Fruit fly (Drosophila melanogaster) whole organism, embryonic: Measurements from ENCODE around the gene CG3919.

Experiments used
- Abd-B ChIP-seq: fragments of 200-800 bp; sonication (Bioruptor generic); optimal IDR thresholded peaks from 2 replicates; lab custom pipeline; 2018; ENCODE audit warnings: missing biosample characterization, mild to moderate bottlenecking, missing genetic modification characterization, moderate library complexity
- CG10979 ChIP-seq: fragments of 200-800 bp; sonication (Bioruptor generic); optimal IDR thresholded peaks from 2 replicates; lab custom pipeline; 2018; ENCODE audit warnings: missing biosample characterization, mild to moderate bottlenecking, missing genetic modification characterization, moderate library complexity
- CG11247 ChIP-seq: fragments of 200-800 bp; sonication (Bioruptor generic); IDR thresholded peaks from 2 replicates; pipeline ENCODE4 v1.3.6; 2022; ENCODE audit warnings: missing biosample characterization, missing genetic modification characterization
- CG11695 ChIP-seq: fragments of 200-800 bp; sonication (Bioruptor generic); IDR thresholded peaks from 3 replicates; pipeline ENCODE4 v1.3.6; 2022; ENCODE audit warnings: missing biosample characterization, missing genetic modification characterization
- CG12219 ChIP-seq: fragments of 200-800 bp; sonication (Bioruptor generic); optimal IDR thresholded peaks from 3 replicates; lab custom pipeline; 2018; ENCODE audit warnings: missing biosample characterization, mild to moderate bottlenecking, missing genetic modification characterization
- CG12659 ChIP-seq: fragments of 200-800 bp; sonication (Bioruptor generic); optimal IDR thresholded peaks from 3 replicates; lab custom pipeline; 2017; ENCODE audit warnings: mild to moderate bottlenecking, missing biosample characterization, missing genetic modification reagents, missing genetic modification characterization
- CG12769 ChIP-seq: fragments of 200-800 bp; sonication (Bioruptor generic); optimal IDR thresholded peaks from 2 replicates; lab custom pipeline; 2019; ENCODE audit warnings: missing biosample characterization, mild to moderate bottlenecking, missing genetic modification characterization, moderate library complexity
- CG15601 ChIP-seq: fragments of 200-800 bp; sonication (Bioruptor generic); optimal IDR thresholded peaks from 3 replicates; lab custom pipeline; 2019; ENCODE audit warnings: missing biosample characterization, mild to moderate bottlenecking, missing genetic modification characterization, moderate library complexity
- CG16863 ChIP-seq: fragments of 200-800 bp; sonication (Bioruptor generic); optimal IDR thresholded peaks from 3 replicates; lab custom pipeline; 2016; ENCODE audit warnings: missing biosample characterization, missing genetic modification characterization
- CG18011 ChIP-seq: fragments of 200-800 bp; sonication (Bioruptor generic); optimal IDR thresholded peaks from 2 replicates; lab custom pipeline; 2017; ENCODE audit warnings: missing biosample characterization, missing genetic modification characterization, mild to moderate bottlenecking, moderate library complexity, missing genotype
- CG18262 ChIP-seq: fragments of 200-800 bp; optimal IDR thresholded peaks from 3 replicates; lab custom pipeline; 2019; ENCODE audit warnings: missing biosample characterization, mild to moderate bottlenecking, missing genetic modification characterization, moderate library complexity
- CG18619 ChIP-seq: fragments of 200-800 bp; sonication (Bioruptor generic); optimal IDR thresholded peaks from 3 replicates; lab custom pipeline; 2017; ENCODE audit warnings: missing biosample characterization, mild to moderate bottlenecking, missing genetic modification characterization
- CG31441 ChIP-seq: fragments of 200-800 bp; sonication (Bioruptor generic); IDR thresholded peaks from 2 replicates; pipeline ENCODE4 v1.3.6; 2022; ENCODE audit warnings: missing biosample characterization, missing genetic modification characterization
- CG32767 ChIP-seq: fragments of 200-800 bp; sonication (Bioruptor generic); IDR thresholded peaks from 2 replicates; pipeline ENCODE4 v1.3.6; 2022; ENCODE audit warnings: missing biosample characterization, missing genetic modification characterization
- CG4360 ChIP-seq: fragments of 200-800 bp; sonication (Bioruptor generic); IDR thresholded peaks from 2 replicates; pipeline ENCODE4 v1.3.6; 2022; ENCODE audit warnings: missing biosample characterization, missing genetic modification characterization
- CG6175 ChIP-seq: fragments of 200-800 bp; sonication (Bioruptor generic); IDR thresholded peaks from 3 replicates; pipeline ENCODE4 v1.3.6; 2022; ENCODE audit warnings: missing biosample characterization, missing genetic modification characterization
- CG6791 ChIP-seq: fragments of 200-800 bp; sonication (Bioruptor generic); IDR thresholded peaks from 3 replicates; pipeline ENCODE4 v1.3.6; 2022; ENCODE audit warnings: missing biosample characterization, missing genetic modification characterization; ENCODE audit not compliant: partially characterized antibody
- CG7372 ChIP-seq: fragments of 200-800 bp; sonication (Bioruptor generic); IDR thresholded peaks from 2 replicates; pipeline ENCODE4 v1.3.6; 2022; ENCODE audit warnings: missing biosample characterization, missing genetic modification characterization
- CG8478 ChIP-seq: fragments of >200 bp; optimal IDR thresholded peaks from 2 replicates; lab custom pipeline; 2018
- CrebB ChIP-seq: fragments of 200-800 bp; sonication (Bioruptor generic); optimal IDR thresholded peaks from 3 replicates; lab custom pipeline; 2018; ENCODE audit warnings: missing biosample characterization, mild to moderate bottlenecking, missing genetic modification characterization
- Dip2 ChIP-seq: fragments of 200-800 bp; sonication (Bioruptor generic); IDR thresholded peaks from 2 replicates; pipeline ENCODE4 v1.3.6; 2022; ENCODE audit warnings: missing biosample characterization, missing genetic modification characterization
- Ets97D ChIP-seq: fragments of 200-800 bp; sonication (Bioruptor generic); optimal IDR thresholded peaks from 3 replicates; lab custom pipeline; 2016; ENCODE audit warnings: missing biosample characterization, missing genetic modification characterization
- Hmr ChIP-seq: fragments of 200-800 bp; sonication (Bioruptor generic); optimal IDR thresholded peaks from 3 replicates; lab custom pipeline; 2017; ENCODE audit warnings: mild to moderate bottlenecking, missing biosample characterization, missing genetic modification reagents, missing genetic modification characterization
- Hmx ChIP-seq: fragments of 200-800 bp; sonication (Bioruptor generic); optimal IDR thresholded peaks from 2 replicates; lab custom pipeline; 2016; ENCODE audit warnings: missing biosample characterization, missing genetic modification characterization
- Hr78 ChIP-seq, 2 experiments: fragments of 200-800 bp in 1 of 2; fragments of >200 bp in 1 of 2; sonication (Bioruptor generic) in 1 of 2; optimal IDR thresholded peaks; 2 replicates each; lab custom pipeline; 2017 to 2019; ENCODE audit warnings: missing biosample characterization in 2 of 2, missing genetic modification characterization in 2 of 2, mild to moderate bottlenecking in 1 of 2, moderate library complexity in 1 of 2
- NC2β ChIP-seq: fragments of 200-800 bp; sonication (Bioruptor generic); optimal IDR thresholded peaks from 2 replicates; lab custom pipeline; 2016; ENCODE audit warnings: missing biosample characterization, missing genetic modification characterization
- Pdp1 ChIP-seq, 2 experiments: fragments of 200-800 bp; sonication (Bioruptor generic); optimal IDR thresholded peaks; 3 replicates each; lab custom pipeline; 2016; ENCODE audit warnings: missing biosample characterization in 2 of 2, missing genetic modification characterization in 2 of 2, mild to moderate bottlenecking in 1 of 2, moderate library complexity in 1 of 2
- Trl ChIP-seq, 3 experiments: fragments of >200 bp in 2 of 3; fragments of 200-800 bp in 1 of 3; sonication (Bioruptor generic) in 1 of 3; optimal IDR thresholded peaks; 2 replicates in 1 of 3; 3 replicates in 2 of 3; lab custom pipeline; 2016 to 2017; ENCODE audit warnings: missing biosample characterization in 1 of 3, missing genetic modification characterization in 1 of 3
- abd-A ChIP-seq: fragments of 200-800 bp; sonication (Bioruptor generic); optimal IDR thresholded peaks from 3 replicates; lab custom pipeline; 2019; ENCODE audit warnings: missing biosample characterization, mild to moderate bottlenecking, missing genetic modification characterization, moderate library complexity
- bigmax ChIP-seq: fragments of 200-800 bp; sonication (Bioruptor generic); optimal IDR thresholded peaks from 2 replicates; lab custom pipeline; 2018; ENCODE audit warnings: missing biosample characterization, mild to moderate bottlenecking, missing genetic modification characterization
- cad ChIP-seq: fragments of >200 bp; optimal IDR thresholded peaks from 2 replicates; lab custom pipeline; 2017; ENCODE audit warnings: missing biosample characterization, missing genetic modification characterization
- dimm ChIP-seq: fragments of 200-800 bp; sonication (Bioruptor generic); IDR thresholded peaks from 2 replicates; pipeline ENCODE4 v1.3.6; 2022; ENCODE audit warnings: missing biosample characterization, missing genetic modification characterization
- dysf ChIP-seq: fragments of 200-800 bp; sonication (Bioruptor generic); IDR thresholded peaks from 3 replicates; pipeline ENCODE4 v1.3.6; 2022; ENCODE audit warnings: missing biosample characterization, missing genetic modification characterization
- gem ChIP-seq: fragments of 200-800 bp; sonication (Bioruptor generic); optimal IDR thresholded peaks from 2 replicates; lab custom pipeline; 2019; ENCODE audit warnings: missing biosample characterization, mild to moderate bottlenecking, missing genetic modification characterization, moderate library complexity
- gfzf ChIP-seq: fragments of 200-800 bp; sonication (Bioruptor generic); optimal IDR thresholded peaks from 2 replicates; lab custom pipeline; 2016; ENCODE audit warnings: missing biosample characterization, mild to moderate bottlenecking, missing genetic modification characterization, moderate library complexity
- hb ChIP-seq: fragments of 200-800 bp; sonication (Bioruptor generic); IDR thresholded peaks from 3 replicates; pipeline ENCODE4 v1.3.6; 2022; ENCODE audit warnings: missing biosample characterization, missing genetic modification characterization; ENCODE audit not compliant: partially characterized antibody
- kah ChIP-seq: fragments of 200-800 bp; sonication (Bioruptor generic); optimal IDR thresholded peaks from 2 replicates; lab custom pipeline; 2018; ENCODE audit warnings: missing biosample characterization, mild to moderate bottlenecking, missing genetic modification characterization
- nmo ChIP-seq: fragments of 200-800 bp; sonication (Bioruptor generic); optimal IDR thresholded peaks from 2 replicates; lab custom pipeline; 2018; ENCODE audit warnings: missing biosample characterization, mild to moderate bottlenecking, missing genetic modification characterization, moderate library complexity
- otp ChIP-seq: fragments of 200-800 bp; sonication (Bioruptor generic); IDR thresholded peaks from 3 replicates; pipeline ENCODE4, ENCODE4 v1.3.6; 2022; ENCODE audit warnings: missing biosample characterization, missing genetic modification characterization
- peb ChIP-seq: fragments of 200-800 bp; sonication (Bioruptor generic); IDR thresholded peaks from 2 replicates; pipeline ENCODE4 v1.3.6; 2022; ENCODE audit warnings: missing biosample characterization, missing genetic modification characterization
- pnt ChIP-seq: fragments of 200-800 bp; sonication (Bioruptor generic); optimal IDR thresholded peaks from 3 replicates; lab custom pipeline; 2016; ENCODE audit warnings: missing biosample characterization, missing genetic modification characterization
- tll ChIP-seq, 2 experiments: fragments of 200-800 bp in 1 of 2; fragments of >200 bp in 1 of 2; sonication (Bioruptor generic) in 1 of 2; optimal IDR thresholded peaks; 2 replicates each; lab custom pipeline; 2017 to 2019; ENCODE audit warnings: missing biosample characterization in 2 of 2, missing genetic modification characterization in 2 of 2, mild to moderate bottlenecking in 1 of 2, moderate library complexity in 1 of 2
- trh ChIP-seq: fragments of 200-800 bp; sonication (Bioruptor generic); optimal IDR thresholded peaks from 2 replicates; lab custom pipeline; 2016; ENCODE audit warnings: missing biosample characterization, missing genetic modification characterization
- vnd ChIP-seq: fragments of 200-800 bp; sonication (Bioruptor generic); IDR thresholded peaks from 3 replicates; pipeline ENCODE4 v1.3.6; 2022; ENCODE audit warnings: missing biosample characterization, missing genetic modification characterization; ENCODE audit not compliant: partially characterized antibody
- zen ChIP-seq: fragments of 200-800 bp; sonication (Bioruptor generic); optimal IDR thresholded peaks from 3 replicates; lab custom pipeline; 2018; ENCODE audit warnings: missing biosample characterization, mild to moderate bottlenecking, missing genetic modification characterization, moderate library complexity
- zf30C ChIP-seq: fragments of 200-800 bp; sonication (Bioruptor generic); optimal IDR thresholded peaks from 3 replicates; lab custom pipeline; 2018; ENCODE audit warnings: missing biosample characterization, mild to moderate bottlenecking, missing genetic modification characterization

Gene CG3919

DNA sequence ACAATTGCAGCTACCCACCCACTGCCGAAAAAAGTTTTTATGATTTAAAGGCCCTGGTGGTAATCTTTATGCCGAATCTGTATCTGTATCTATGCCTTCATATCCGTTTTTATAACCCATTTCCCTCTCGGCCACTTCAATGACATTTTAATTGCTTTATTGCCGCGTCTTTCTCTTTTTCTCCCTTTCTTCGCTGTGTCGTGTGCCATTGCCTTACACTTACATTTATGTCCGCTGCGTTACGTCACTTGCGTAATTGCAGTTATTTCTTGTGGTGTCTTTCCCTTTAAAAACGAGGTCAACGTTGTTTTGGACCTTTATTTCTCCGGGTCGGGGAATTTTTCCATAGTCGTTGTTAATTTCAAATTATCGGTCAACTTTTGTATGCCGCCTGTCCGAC is 36.9 kb downstream of the CG3919 start:
- peak in 1 of 2 experiments; percentile 65 for TF ChIP-seq Pdp1 (GFP tag; optimal IDR thresholded peaks at IDR 0.05; lab: Kevin White, UChicago)
- TF ChIP-seq cad (GFP tag; lab: Kevin White, UChicago): peak; percentile 84
- TF ChIP-seq otp: 0 out of 3 replicates have a peak, but pooled peaks have one; percentile 19
- TF ChIP-seq Hr78 (GFP tag; optimal IDR thresholded peaks at IDR 0.05; lab: Kevin White, UChicago): peak in 1 of 2 experiments; percentile 28
- peak; percentile 66 for TF ChIP-seq zen (tag; lab: Kevin White, UChicago)
- no peak for TF ChIP-seq gfzf (GFP tag; lab: Kevin White, UChicago)
- no peak for TF ChIP-seq zf30C (GFP tag; lab: Kevin White, UChicago)
- TF ChIP-seq CG11695 (GFP tag; lab: Robert Waterston, UW): peak; percentile 78
- TF ChIP-seq tll (GFP tag; optimal IDR thresholded peaks at IDR 0.05; lab: Kevin White, UChicago): peak in 1 of 2 experiments; percentile 60

DNA sequence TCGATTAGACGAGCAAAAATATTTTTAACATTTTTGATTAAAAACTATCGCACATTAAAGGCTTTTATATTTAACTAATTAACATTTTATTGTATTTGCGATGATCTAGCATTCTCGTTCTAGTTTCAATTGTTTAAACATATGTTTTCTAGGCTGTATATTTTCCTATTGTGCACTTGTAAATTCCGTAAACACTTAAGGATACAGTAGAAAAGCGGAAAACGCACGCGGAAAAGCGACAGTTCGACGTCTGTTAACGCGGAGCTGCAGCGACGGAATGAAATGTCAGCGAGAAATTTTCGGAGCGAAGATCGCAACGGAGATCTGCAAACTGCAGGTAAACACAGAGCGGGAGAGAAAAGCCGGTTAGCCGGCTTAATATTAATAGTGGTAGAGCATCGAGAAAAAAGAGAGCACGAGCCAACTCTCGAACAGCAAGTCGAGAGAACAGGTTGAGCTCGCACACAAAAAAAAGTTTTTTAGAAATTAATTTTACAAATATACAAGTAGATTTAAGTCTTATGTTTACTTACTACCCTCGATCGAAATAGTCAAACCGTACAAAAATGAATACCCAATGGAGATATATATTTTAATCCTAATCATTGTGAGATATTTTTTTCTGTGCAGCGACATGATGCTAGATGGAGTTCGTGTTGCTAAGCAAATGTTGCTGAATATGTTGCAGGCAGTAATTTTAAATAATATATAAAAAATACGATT is 38.1 kb downstream of the CG3919 start:
- TF ChIP-seq trh (GFP tag; lab: Kevin White, UChicago) (peak; percentile 83), CG10979 (tag; lab: Kevin White, UChicago) (peak; percentile 97), gem (peak; percentile 97), Dip2 (GFP tag; lab: Robert Waterston, UW) (no peak), hb (GFP tag; lab: Robert Waterston, UW) (no peak), abd-A (tag; lab: Kevin White, UChicago) (no peak), CG12219 (GFP tag; lab: Kevin White, UChicago) (peak; percentile 91), Hmr (peak; percentile 79), CG12769 (tag; lab: Kevin White, UChicago) (peak; percentile 84), CrebB (tag; lab: Kevin White, UChicago) (peak; percentile 83), Trl (optimal IDR thresholded peaks at IDR 0.05; lab: Kevin White, UChicago) (peak; percentile 24 to 75), Trl (GFP tag; optimal IDR thresholded peaks at IDR 0.05; lab: Kevin White, UChicago) (peak; percentile 79), CG8478 (lab: Kevin White, UChicago) (no peak), pnt (peak; percentile 85), CG18011 (peak; percentile 63), bigmax (no peak), Abd-B (GFP tag; lab: Kevin White, UChicago) (peak; percentile 83), CG11247 (GFP tag; lab: Robert Waterston, UW) (peak; percentile 85), CG15601 (tag; lab: Kevin White, UChicago) (peak; percentile 92), CG31441 (peak; percentile 96), Hr78 (GFP tag; optimal IDR thresholded peaks at IDR 0.05; lab: Kevin White, UChicago) (peak in 1 of 2 experiments; percentile 75), CG18262 (tag; lab: Kevin White, UChicago) (peak; percentile 96), CG7372 (GFP tag; lab: Robert Waterston, UW) (peak; percentile 80), dimm (GFP tag; lab: Robert Waterston, UW) (no peak), dysf (GFP tag; lab: Robert Waterston, UW) (peak; percentile 88), CG12659 (GFP tag; lab: Kevin White, UChicago) (peak; percentile 89), CG32767 (GFP tag; lab: Robert Waterston, UW) (peak; percentile 92; the same call in 1 of the 2 replicates), Pdp1 (GFP tag; optimal IDR thresholded peaks at IDR 0.05; lab: Kevin White, UChicago) (peak; percentile 83 to 88), Ets97D (no peak), kah (peak; percentile 76), CG4360 (GFP tag; lab: Robert Waterston, UW) (peak; percentile 70), Hmx (peak; percentile 33), vnd (no peak), CG16863 (GFP tag; lab: Kevin White, UChicago) (peak; percentile 89), nmo (GFP tag; lab: Kevin White, UChicago) (peak; percentile 68), CG18619 (GFP tag; lab: Kevin White, UChicago) (peak; percentile 79), NC2β (GFP tag; lab: Kevin White, UChicago) (peak; percentile 87), CG6175 (GFP tag; lab: Robert Waterston, UW) (peak; percentile 69; the same call in 1 of the 3 replicates), CG6791 (GFP tag; lab: Robert Waterston, UW) (no peak), peb (GFP tag; lab: Robert Waterston, UW) (peak; percentile 64; the same call in 1 of the 2 replicates)
